Fruit fly (Drosophila melanogaster) whole organism: ENCODE data around the gene CG32407.

Source experiments
- CG8478 ChIP-seq: fragments of >200 bp; optimal IDR thresholded peaks from 2 replicates; lab custom pipeline; 2018; ENCODE audit warnings: inconsistent platforms
- EcR ChIP-seq, 2 experiments: fragments of >200 bp; optimal IDR thresholded peaks; 2 replicates each; lab custom pipeline; 2017; ENCODE audit warnings: missing biosample characterization in 2 of 2, missing genetic modification characterization in 2 of 2, missing genetic modification reagents in 2 of 2
- pan ChIP-seq: fragments of >200 bp; optimal IDR thresholded peaks from 2 replicates; lab custom pipeline; 2017
- psq ChIP-seq: fragments of >200 bp; optimal IDR thresholded peaks from 2 replicates; lab custom pipeline; 2017
- usp ChIP-seq: fragments of >200 bp; optimal IDR thresholded peaks from 2 replicates; lab custom pipeline; 2017; ENCODE audit warnings: missing biosample characterization, missing genetic modification characterization, mixed read lengths

DNA sequence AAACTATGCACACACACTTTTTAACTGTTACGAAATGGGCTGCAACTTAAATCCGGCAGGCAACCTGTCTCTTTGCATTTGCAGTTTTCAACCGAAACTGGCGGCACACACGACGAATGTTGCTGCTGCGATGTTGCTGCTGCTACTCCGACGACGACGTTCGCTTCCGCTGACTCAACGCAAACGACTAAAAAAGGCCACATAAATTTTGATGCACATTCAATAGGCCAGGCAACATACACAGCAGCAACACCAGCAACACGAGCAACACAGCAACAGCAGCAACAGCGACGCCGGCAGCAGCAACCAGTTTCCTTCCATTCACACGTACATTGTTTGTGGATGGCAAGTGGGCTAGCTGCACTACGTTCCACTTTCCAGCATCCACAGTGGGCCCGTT lies 28.6 kb downstream of the CG32407 start, which contains the start of gene Egfrap:
- TF ChIP-seq psq (lab: Kevin White, UChicago) (no peak), usp (GFP tag; lab: Kevin White, UChicago) (no peak), pan (lab: Kevin White, UChicago) (no peak), CG8478 (lab: Kevin White, UChicago) (no peak), EcR (GFP tag; optimal IDR thresholded peaks at IDR 0.05; lab: Kevin White, UChicago) (no peak)
